Fruit fly (Drosophila melanogaster): Measurements from ENCODE around the gene CG13970.

The CG13970 gene

DNA sequence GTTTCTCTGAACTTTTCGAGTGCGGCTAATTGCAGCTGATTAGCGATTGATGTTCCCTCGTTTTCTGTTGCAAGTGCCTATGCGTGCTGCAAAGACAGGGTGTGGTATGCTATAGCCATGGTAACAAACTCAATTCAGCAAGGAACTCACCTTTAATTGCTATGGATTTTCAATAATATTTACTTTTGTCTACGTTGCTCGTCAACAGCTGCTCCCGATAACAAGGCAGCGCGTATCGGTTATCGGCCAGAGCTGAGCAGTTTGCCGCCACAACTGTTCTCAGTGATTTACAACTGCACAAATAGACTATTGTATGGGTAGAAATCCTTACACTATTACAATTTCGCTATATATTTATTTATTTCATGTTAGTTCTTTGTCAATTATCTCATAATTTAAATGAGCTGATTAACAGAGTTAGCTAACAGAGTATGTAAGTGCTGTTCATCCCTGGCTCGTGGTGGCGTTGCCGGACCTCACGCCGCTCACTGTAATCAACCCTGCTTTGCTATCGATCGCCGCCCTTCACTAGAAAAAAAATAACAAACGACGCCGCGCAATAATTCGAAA, 28.6 kb downstream of the CG13970 start, which contains the start of the genes pr and neb (continued):
- TF ChIP-seq CG4617 (GFP tag; optimal IDR thresholded peaks at IDR 0.05; ENCODE audit: borderline replicate concordance): peak; percentile 25
- TF ChIP-seq CG2712 (tag; optimal IDR thresholded peaks at IDR 0.05): peak; percentile 55
- TF ChIP-seq sug (tag; optimal IDR thresholded peaks at IDR 0.05): peak; percentile 73
- TF ChIP-seq CG8944 (GFP tag; optimal IDR thresholded peaks at IDR 0.05): no peak
- no peak for TF ChIP-seq C15 (GFP tag; IDR thresholded peaks at IDR 0.05)
- TF ChIP-seq CG7839 (tag; optimal IDR thresholded peaks at IDR 0.05): peak; percentile 71
- no peak for TF ChIP-seq CG7786 (GFP tag; optimal IDR thresholded peaks at IDR 0.05)
- peak; percentile 48 for TF ChIP-seq YL-1 (GFP tag; optimal IDR thresholded peaks at IDR 0.05)
- TF ChIP-seq CG14014 (GFP tag; IDR thresholded peaks at IDR 0.05): peak; percentile 77
- peak; percentile 62 for TF ChIP-seq Mad (GFP tag; optimal IDR thresholded peaks at IDR 0.05)
- TF ChIP-seq bab2 (GFP tag; optimal IDR thresholded peaks at IDR 0.05): peak; percentile 23
- TF ChIP-seq jigr1 (GFP tag; IDR thresholded peaks at IDR 0.05): no peak
- TF ChIP-seq Pdp1 (GFP tag; optimal IDR thresholded peaks at IDR 0.05): peak; percentile 4 to 45
- TF ChIP-seq prd (optimal IDR thresholded peaks at IDR 0.05): no peak
- TF ChIP-seq prd (GFP tag; IDR thresholded peaks at IDR 0.05): no peak
- TF ChIP-seq CG4854 (GFP tag; optimal IDR thresholded peaks at IDR 0.05): peak; percentile 57
- TF ChIP-seq CG8089 (GFP tag; optimal IDR thresholded peaks at IDR 0.05): no peak
- TF ChIP-seq crc (GFP tag; optimal IDR thresholded peaks at IDR 0.05): no peak
- TF ChIP-seq row (GFP tag; IDR thresholded peaks at IDR 0.05): peak; percentile 83
- TF ChIP-seq fru (optimal IDR thresholded peaks at IDR 0.05): no peak
- TF ChIP-seq pita (GFP tag; optimal IDR thresholded peaks at IDR 0.05): no peak
- TF ChIP-seq kah (GFP tag; optimal IDR thresholded peaks at IDR 0.05): no peak
- no peak for TF ChIP-seq zf30C (GFP tag; optimal IDR thresholded peaks at IDR 0.05)
- TF ChIP-seq CG42726 (GFP tag; IDR thresholded peaks at IDR 0.05; ENCODE audit: partially characterized antibody): no peak
- TF ChIP-seq cwo (GFP tag; optimal IDR thresholded peaks at IDR 0.05): no peak
- TF ChIP-seq onecut (GFP tag; IDR thresholded peaks at IDR 0.05): peak; percentile 54
- TF ChIP-seq CG18011 (GFP tag; optimal IDR thresholded peaks at IDR 0.05): peak; percentile 40
- TF ChIP-seq ind (GFP tag; optimal IDR thresholded peaks at IDR 0.05): peak; percentile 11
- peak; percentile 13 for TF ChIP-seq gfzf (GFP tag; optimal IDR thresholded peaks at IDR 0.05)
- TF ChIP-seq BtbVII (GFP tag; optimal IDR thresholded peaks at IDR 0.05): no peak
- peak; percentile 51 for TF ChIP-seq CrebB (tag; optimal IDR thresholded peaks at IDR 0.05)
- no peak for TF ChIP-seq CG10462 (GFP tag; optimal IDR thresholded peaks at IDR 0.05)
- no peak for TF ChIP-seq fd102C (GFP tag; optimal IDR thresholded peaks at IDR 0.05)
- no peak for TF ChIP-seq CG11085 (GFP tag; IDR thresholded peaks at IDR 0.05)
- no peak for TF ChIP-seq br (optimal IDR thresholded peaks at IDR 0.05)
- peak; percentile 60 for TF ChIP-seq CG10267 (tag; optimal IDR thresholded peaks at IDR 0.05)
- TF ChIP-seq CG33557 (GFP tag; optimal IDR thresholded peaks at IDR 0.05): peak; percentile 46
- TF ChIP-seq CG3847 (GFP tag; IDR thresholded peaks at IDR 0.05): peak; percentile 81
- TF ChIP-seq Dfd (GFP tag; optimal IDR thresholded peaks at IDR 0.05): no peak
- TF ChIP-seq CHES-1-like (GFP tag; optimal IDR thresholded peaks at IDR 0.05): no peak
- TF ChIP-seq stwl (tag; optimal IDR thresholded peaks at IDR 0.05): peak; percentile 52
- no peak for TF ChIP-seq Spps (tag; optimal IDR thresholded peaks at IDR 0.05)
- no peak for TF ChIP-seq dati (GFP tag; IDR thresholded peaks at IDR 0.05)
- TF ChIP-seq CG12155 (GFP tag; optimal IDR thresholded peaks at IDR 0.05): peak; percentile 67
- peak; percentile 61 for TF ChIP-seq CG7556 (GFP tag; optimal IDR thresholded peaks at IDR 0.05)
- no peak for TF ChIP-seq NC2β (GFP tag; optimal IDR thresholded peaks at IDR 0.05)
- no peak for TF ChIP-seq grn (GFP tag; optimal IDR thresholded peaks at IDR 0.05)
- TF ChIP-seq Dref (GFP tag; IDR thresholded peaks at IDR 0.05): peak; percentile 94
- TF ChIP-seq pnt (GFP tag; optimal IDR thresholded peaks at IDR 0.05): no peak
- TF ChIP-seq cg (GFP tag; optimal IDR thresholded peaks at IDR 0.05): no peak
- TF ChIP-seq fd96Cb (tag; optimal IDR thresholded peaks at IDR 0.05): no peak
- TF ChIP-seq CG7963 (GFP tag; IDR thresholded peaks at IDR 0.05; ENCODE audit: partially characterized antibody): no peak

Measured in whole organism, embryonic.